Worm (Caenorhabditis elegans) whole organism, young adult: Measurements from ENCODE around the gene Y57E12AR.1.

Source experiments
- B0019.2 ChIP-seq: fragments of 200-800 bp; sonication (Bioruptor generic); conservative IDR thresholded peaks from 2 replicates; pipeline ENCODE4 v1.3.6; 2022; ENCODE audit warnings: missing genetic modification reagents, missing genetic modification characterization, missing compliant biosample characterization
- B0035.1 ChIP-seq: sonication (generic microtip); optimal IDR thresholded peaks from 2 replicates; lab custom pipeline; 2016; ENCODE audit warnings: missing genetic modification characterization, mild to moderate bottlenecking, missing compliant biosample characterization, missing genotype, missing genetic modification reagents
- B0336.3 ChIP-seq: fragments of 200-800 bp; sonication (Bioruptor generic); IDR thresholded peaks from 2 replicates; pipeline ENCODE4 v1.3.6; 2022; ENCODE audit warnings: missing genetic modification characterization, missing compliant biosample characterization
- C17E4.6 ChIP-seq: fragments of 200-800 bp; sonication (Bioruptor generic); IDR thresholded peaks from 2 replicates; pipeline ENCODE4 v1.3.6; 2022; ENCODE audit warnings: missing genetic modification reagents, missing genetic modification characterization, missing compliant biosample characterization
- F23B12.7 ChIP-seq: sonication (generic microtip); optimal IDR thresholded peaks from 2 replicates; lab custom pipeline; 2017; ENCODE audit warnings: missing genetic modification characterization, mild to moderate bottlenecking, missing compliant biosample characterization, antibody characterized with exemption, moderate library complexity; ENCODE audit not compliant: insufficient read depth
- F33H1.4 ChIP-seq: fragments of 200-800 bp; sonication (Bioruptor generic); IDR thresholded peaks from 2 replicates; pipeline ENCODE4 v1.3.6; 2022; ENCODE audit warnings: missing genetic modification reagents, missing genetic modification characterization, missing compliant biosample characterization
- F39B2.1 ChIP-seq: fragments of 200-800 bp; sonication (Bioruptor generic); IDR thresholded peaks from 2 replicates; pipeline ENCODE4 v1.3.6; 2022; ENCODE audit warnings: missing genetic modification reagents, missing genetic modification characterization, missing compliant biosample characterization
- F49E8.2 ChIP-seq: sonication (generic microtip); optimal IDR thresholded peaks from 3 replicates; lab custom pipeline; 2017; ENCODE audit warnings: missing genetic modification characterization, mild to moderate bottlenecking, missing compliant biosample characterization, antibody characterized with exemption, moderate library complexity; ENCODE audit not compliant: insufficient read depth
- F52B5.7 ChIP-seq: sonication (generic microtip); optimal IDR thresholded peaks from 2 replicates; lab custom pipeline; 2016; ENCODE audit warnings: mild to moderate bottlenecking, missing genetic modification characterization, missing compliant biosample characterization
- F55B11.4 ChIP-seq: sonication (generic microtip); optimal IDR thresholded peaks from 2 replicates; lab custom pipeline; 2016; ENCODE audit warnings: missing compliant biosample characterization, missing genetic modification characterization, borderline replicate concordance; ENCODE audit not compliant: insufficient read depth
- F57A8.1 ChIP-seq: fragments of 200-800 bp; sonication (Bioruptor generic); optimal IDR thresholded peaks from 2 replicates; lab custom pipeline; 2018; ENCODE audit warnings: mild to moderate bottlenecking, missing genetic modification characterization, moderate library complexity, missing compliant biosample characterization
- T07F8.4 ChIP-seq: sonication (generic microtip); optimal IDR thresholded peaks from 2 replicates; lab custom pipeline; 2016; ENCODE audit warnings: mild to moderate bottlenecking, missing genetic modification characterization, moderate library complexity, missing compliant biosample characterization
- T26A5.8 ChIP-seq: sonication (generic microtip); optimal IDR thresholded peaks from 2 replicates; lab custom pipeline; 2016; ENCODE audit warnings: missing genetic modification characterization, missing compliant biosample characterization
- Y53G8AR.9 ChIP-seq: fragments of 200-800 bp; sonication (Bioruptor generic); conservative IDR thresholded peaks from 2 replicates; pipeline ENCODE4 v1.3.6; 2022; ENCODE audit warnings: missing genetic modification reagents, missing genetic modification characterization, missing compliant biosample characterization
- Y56A3A.18 ChIP-seq: fragments of 200-800 bp; sonication (Bioruptor generic); IDR thresholded peaks from 2 replicates; pipeline ENCODE4 v1.3.6; 2022; ENCODE audit warnings: missing genetic modification reagents, missing genetic modification characterization, missing compliant biosample characterization
- attf-5 ChIP-seq: fragments of 200-800 bp; sonication (Bioruptor generic); optimal IDR thresholded peaks from 2 replicates; lab custom pipeline; 2018; ENCODE audit warnings: mild to moderate bottlenecking, missing genetic modification characterization, missing compliant biosample characterization
- attf-6 ChIP-seq: fragments of 200-800 bp; sonication (Bioruptor generic); IDR thresholded peaks from 2 replicates; pipeline ENCODE4 v1.3.6; 2022; ENCODE audit warnings: missing genetic modification reagents, missing genetic modification characterization, missing compliant biosample characterization
- cebp-2 ChIP-seq: fragments of 200-800 bp; sonication (Bioruptor generic); IDR thresholded peaks from 2 replicates; pipeline ENCODE4 v1.3.6; 2022; ENCODE audit warnings: missing genetic modification characterization, missing compliant biosample characterization
- ceh-40 ChIP-seq: fragments of 200-800 bp; sonication (Bioruptor generic); IDR thresholded peaks from 2 replicates; pipeline ENCODE4 v1.3.6; 2022; ENCODE audit warnings: missing genetic modification characterization, missing compliant biosample characterization
- ceh-58 ChIP-seq: fragments of 200-800 bp; sonication (Bioruptor generic); IDR thresholded peaks from 2 replicates; pipeline ENCODE4 v1.3.6; 2022; ENCODE audit warnings: missing genetic modification characterization, missing compliant biosample characterization
- chd-7 ChIP-seq: sonication (generic microtip); optimal IDR thresholded peaks from 2 replicates; lab custom pipeline; 2016; ENCODE audit warnings: mild to moderate bottlenecking, missing genetic modification characterization, moderate library complexity, missing compliant biosample characterization
- dpl-1 ChIP-seq: fragments of 150-350 bp; optimal IDR thresholded peaks from 2 replicates; lab custom pipeline; 2014; ENCODE audit warnings: missing biosample characterization, missing genetic modification reagents, missing genetic modification characterization
- efl-1 ChIP-seq: fragments of 150-350 bp; optimal IDR thresholded peaks from 2 replicates; lab custom pipeline; 2014; ENCODE audit warnings: missing biosample characterization, missing genetic modification reagents, missing genetic modification characterization
- egl-44 ChIP-seq: fragments of 200-800 bp; sonication (Bioruptor generic); IDR thresholded peaks from 2 replicates; pipeline ENCODE4 v1.3.6; 2022; ENCODE audit warnings: missing genetic modification reagents, missing genetic modification characterization, missing compliant biosample characterization
- egrh-3 ChIP-seq: fragments of 200-800 bp; sonication (Bioruptor generic); IDR thresholded peaks from 2 replicates; pipeline ENCODE4 v1.3.6; 2022; ENCODE audit warnings: missing genetic modification reagents, missing genetic modification characterization, missing compliant biosample characterization
- ets-4 ChIP-seq: fragments of 200-800 bp; sonication (Bioruptor generic); optimal IDR thresholded peaks from 2 replicates; lab custom pipeline; 2018; ENCODE audit warnings: mild to moderate bottlenecking, missing genetic modification characterization, missing compliant biosample characterization
- hlh-26 ChIP-seq: fragments of 200-800 bp; sonication (Bioruptor generic); conservative IDR thresholded peaks from 2 replicates; pipeline ENCODE4 v1.3.6; 2022; ENCODE audit warnings: missing genetic modification reagents, missing genetic modification characterization, missing compliant biosample characterization
- hmg-1.2 ChIP-seq: fragments of 200-800 bp; sonication (Bioruptor generic); IDR thresholded peaks from 2 replicates; pipeline ENCODE4 v1.3.6; 2022; ENCODE audit warnings: missing genetic modification reagents, missing genetic modification characterization, missing compliant biosample characterization
- lin-26 ChIP-seq: fragments of 200-800 bp; sonication (Bioruptor generic); IDR thresholded peaks from 2 replicates; pipeline ENCODE4 v1.3.6; 2022; ENCODE audit warnings: missing genetic modification reagents, missing genetic modification characterization, missing compliant biosample characterization
- lin-35 ChIP-seq, 3 experiments: fragments of 150-350 bp in 2 of 3; sonication (generic microtip) in 1 of 3; optimal IDR thresholded peaks; 2 replicates each; lab custom pipeline; 2014 to 2018; ENCODE audit warnings: missing biosample characterization in 3 of 3, missing genetic modification characterization in 3 of 3, missing genetic modification reagents in 3 of 3
- lin-40 ChIP-seq: sonication (generic microtip); optimal IDR thresholded peaks from 2 replicates; lab custom pipeline; 2016; ENCODE audit warnings: missing genetic modification characterization, mild to moderate bottlenecking, missing compliant biosample characterization, missing genotype, missing genetic modification reagents
- nfya-1 ChIP-seq: sonication (generic microtip); optimal IDR thresholded peaks from 2 replicates; lab custom pipeline; 2017; ENCODE audit warnings: antibody characterized with exemption, missing compliant biosample characterization, missing genetic modification characterization, borderline replicate concordance; ENCODE audit not compliant: insufficient read depth
- nfyb-1 ChIP-seq: fragments of 200-800 bp; sonication (Bioruptor generic); IDR thresholded peaks from 2 replicates; pipeline ENCODE4 v1.3.6; 2022; ENCODE audit warnings: missing genetic modification reagents, missing genetic modification characterization, missing compliant biosample characterization
- nhr-80 ChIP-seq: sonication (generic microtip); optimal IDR thresholded peaks from 2 replicates; lab custom pipeline; 2016; ENCODE audit warnings: missing genetic modification characterization, missing compliant biosample characterization
- pbrm-1 ChIP-seq: fragments of 200-800 bp; sonication (Bioruptor generic); IDR thresholded peaks from 2 replicates; pipeline ENCODE4 v1.3.6; 2022; ENCODE audit warnings: missing genetic modification reagents, missing genetic modification characterization, missing compliant biosample characterization
- pha-4 ChIP-seq: fragments of 150-350 bp; sonication (generic microtip); optimal IDR thresholded peaks from 2 replicates; lab custom pipeline; 2014; ENCODE audit warnings: missing biosample characterization, missing genetic modification reagents, missing genetic modification characterization
- rcor-1 ChIP-seq: fragments of 200-800 bp; sonication (Bioruptor generic); IDR thresholded peaks from 2 replicates; pipeline ENCODE4 v1.3.6; 2022; ENCODE audit warnings: missing genetic modification reagents, missing genetic modification characterization, missing compliant biosample characterization
- repo-1 ChIP-seq: sonication (generic microtip); optimal IDR thresholded peaks from 2 replicates; lab custom pipeline; 2017; ENCODE audit warnings: mild to moderate bottlenecking, missing genetic modification characterization, missing compliant biosample characterization
- sdz-38 ChIP-seq: sonication (generic microtip); optimal IDR thresholded peaks from 2 replicates; lab custom pipeline; 2016; ENCODE audit warnings: missing genotype, missing genetic modification characterization, missing compliant biosample characterization
- sea-2 ChIP-seq: fragments of 200-800 bp; sonication (Bioruptor generic); IDR thresholded peaks from 2 replicates; pipeline ENCODE4 v1.3.6; 2022; ENCODE audit warnings: missing genetic modification characterization, missing compliant biosample characterization
- snpc-1.3 ChIP-seq: sonication (generic microtip); optimal IDR thresholded peaks from 2 replicates; lab custom pipeline; 2017; ENCODE audit warnings: missing genetic modification characterization, mild to moderate bottlenecking, missing compliant biosample characterization, antibody characterized with exemption, moderate library complexity, missing genotype, missing genetic modification reagents; ENCODE audit not compliant: insufficient read depth
- snpc-3.4 ChIP-seq: sonication (generic microtip); optimal IDR thresholded peaks from 2 replicates; lab custom pipeline; 2017; ENCODE audit warnings: missing genetic modification characterization, mild to moderate bottlenecking, missing compliant biosample characterization, antibody characterized with exemption, moderate library complexity, missing genotype, missing genetic modification reagents
- tlf-1 ChIP-seq: fragments of 200-800 bp; sonication (Bioruptor generic); optimal IDR thresholded peaks from 2 replicates; lab custom pipeline; 2018; ENCODE audit warnings: mild to moderate bottlenecking, missing genetic modification characterization, missing compliant biosample characterization
- unc-62 ChIP-seq: fragments of 150-350 bp; optimal IDR thresholded peaks from 2 replicates; lab custom pipeline; 2014; ENCODE audit warnings: missing biosample characterization, missing genetic modification reagents, missing genetic modification characterization
- zim-3 ChIP-seq: sonication (generic microtip); optimal IDR thresholded peaks from 2 replicates; lab custom pipeline; 2017; ENCODE audit warnings: mild to moderate bottlenecking, missing genetic modification characterization, moderate library complexity, missing compliant biosample characterization
- ztf-18 ChIP-seq: sonication (generic microtip); optimal IDR thresholded peaks from 2 replicates; lab custom pipeline; 2016; ENCODE audit warnings: missing genotype, mild to moderate bottlenecking, missing genetic modification characterization, missing compliant biosample characterization
- ztf-25 ChIP-seq: fragments of 200-800 bp; sonication (Bioruptor generic); IDR thresholded peaks from 2 replicates; pipeline ENCODE4 v1.3.6; 2022; ENCODE audit warnings: missing genetic modification reagents, missing genetic modification characterization, missing compliant biosample characterization
- ztf-28 ChIP-seq: fragments of 200-800 bp; sonication (Bioruptor generic); IDR thresholded peaks from 2 replicates; pipeline ENCODE4 v1.3.6; 2022; ENCODE audit warnings: missing genetic modification reagents, missing genetic modification characterization, missing compliant biosample characterization

Y57E12AR.1 gene

DNA sequence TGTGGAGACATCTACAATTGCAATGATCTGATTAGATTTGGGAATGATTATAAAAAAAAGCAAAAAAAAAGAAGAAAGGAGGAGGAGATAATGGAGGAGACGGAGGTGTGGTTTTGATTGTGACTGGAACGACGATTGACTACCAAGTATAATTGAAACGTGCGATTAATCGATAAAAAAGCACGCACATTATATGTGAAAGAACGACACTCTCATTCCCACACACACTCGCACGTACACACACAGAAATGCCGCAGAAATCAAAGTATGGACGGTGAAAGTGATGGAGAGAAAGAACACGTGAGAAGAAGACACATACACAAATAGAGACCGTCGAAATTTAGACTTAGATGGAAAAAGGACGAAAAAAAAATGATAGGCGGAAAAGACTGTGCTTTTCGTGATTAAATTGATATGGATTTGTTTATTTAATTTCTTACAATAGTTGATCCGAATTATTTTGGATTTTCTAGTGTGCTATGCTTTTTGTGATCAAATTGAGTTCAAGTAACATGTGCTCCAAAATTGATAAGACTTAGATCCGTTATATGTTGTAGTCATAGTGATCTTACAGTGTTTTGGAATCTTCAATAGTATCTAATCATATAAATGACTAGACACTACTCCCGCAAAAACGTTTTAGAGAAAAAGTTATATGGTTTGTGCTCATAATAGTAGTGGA, 28.7 kb upstream of the Y57E12AR.1 start, which contains the start of gene nhr-135 (continued):
- TF ChIP-seq pha-4 (tag; lab: Kevin White, UChicago) (no peak), ztf-25 (no peak), hlh-26 (no peak), nhr-80 (peak; percentile 92), B0336.3 (0 out of 2 replicates have a peak, but pooled peaks have one; percentile 38), T07F8.4 (no peak), C17E4.6 (GFP tag; lab: Robert Waterston, UW) (no peak), efl-1 (GFP tag; lab: Kevin White, UChicago) (no peak), sdz-38 (tag; lab: Kevin White, UChicago) (no peak), F55B11.4 (tag; lab: Kevin White, UChicago) (no peak), cebp-2 (GFP tag; lab: Robert Waterston, UW) (no peak), snpc-3.4 (no peak), F49E8.2 (tag; lab: Kevin White, UChicago) (no peak), attf-6 (GFP tag; lab: Robert Waterston, UW) (no peak), Y53G8AR.9 (GFP tag; lab: Robert Waterston, UW) (peak; percentile 34; the same call in 1 of the 2 replicates), F39B2.1 (no peak), sea-2 (no peak), hmg-1.2 (no peak; the same call in 1 of the 2 replicates), repo-1 (no peak), nfyb-1 (GFP tag; lab: Robert Waterston, UW) (peak; percentile 72; the same call in 1 of the 2 replicates), ztf-18 (tag; lab: Kevin White, UChicago) (no peak), pbrm-1 (GFP tag; lab: Robert Waterston, UW) (no peak), T26A5.8 (tag; lab: Kevin White, UChicago) (no peak), lin-26 (GFP tag; lab: Robert Waterston, UW) (0 out of 2 replicates have a peak, but pooled peaks have one; percentile 50), tlf-1 (GFP tag; lab: Kevin White, UChicago) (no peak), F33H1.4 (GFP tag; lab: Robert Waterston, UW) (no peak), zim-3 (no peak), dpl-1 (GFP tag; lab: Kevin White, UChicago) (no peak), B0035.1 (tag; lab: Kevin White, UChicago) (no peak), ceh-40 (GFP tag; lab: Robert Waterston, UW) (no peak), chd-7 (tag; lab: Kevin White, UChicago) (no peak), lin-35 (GFP tag; optimal IDR thresholded peaks at IDR 0.05; lab: Kevin White, UChicago) (no peak), egl-44 (GFP tag; lab: Robert Waterston, UW) (peak; percentile 67; the same call in 1 of the 2 replicates), ceh-58 (GFP tag; lab: Robert Waterston, UW) (no peak), lin-40 (tag; lab: Kevin White, UChicago) (peak; percentile 73), rcor-1 (GFP tag; lab: Robert Waterston, UW) (no peak), F52B5.7 (tag; lab: Kevin White, UChicago) (no peak), nfya-1 (tag; lab: Kevin White, UChicago) (no peak), Y56A3A.18 (no peak), snpc-1.3 (tag; lab: Kevin White, UChicago) (no peak), B0019.2 (GFP tag; lab: Robert Waterston, UW) (no peak), egrh-3 (no peak), F57A8.1 (GFP tag; lab: Kevin White, UChicago) (no peak), ztf-28 (GFP tag; lab: Robert Waterston, UW) (no peak), unc-62 (GFP tag; lab: Kevin White, UChicago) (no peak), ets-4 (no peak), attf-5 (GFP tag; lab: Kevin White, UChicago) (peak; percentile 66), F23B12.7 (tag; lab: Kevin White, UChicago) (no peak)
